Worm (Caenorhabditis elegans) whole organism, mixed stage, embryonic: ENCODE data around the gene tag-244.

ENCODE experiments used
- ceh-43 ChIP-seq: fragments of 200-800 bp; sonication (Bioruptor generic); optimal IDR thresholded peaks from 2 replicates; lab custom pipeline; 2018; ENCODE audit warnings: mild to moderate bottlenecking, missing genetic modification characterization, moderate library complexity, missing compliant biosample characterization
- cnd-1 ChIP-seq: fragments of 200-800 bp; sonication (Bioruptor generic); optimal IDR thresholded peaks from 2 replicates; lab custom pipeline; 2018; ENCODE audit warnings: mild to moderate bottlenecking, missing genetic modification characterization, missing compliant biosample characterization
- elt-1 ChIP-seq: sonication (generic microtip); optimal IDR thresholded peaks from 2 replicates; lab custom pipeline; 2017; ENCODE audit warnings: missing genetic modification characterization, mild to moderate bottlenecking, missing compliant biosample characterization, antibody characterized with exemption, moderate library complexity, borderline replicate concordance; ENCODE audit not compliant: insufficient read depth
- flh-1 ChIP-seq: fragments of 200-800 bp; sonication (Bioruptor generic); optimal IDR thresholded peaks from 2 replicates; lab custom pipeline; 2018; ENCODE audit warnings: mild to moderate bottlenecking, missing genetic modification characterization, moderate library complexity, missing compliant biosample characterization
- ham-2 ChIP-seq: fragments of 200-800 bp; sonication (Bioruptor generic); optimal IDR thresholded peaks from 2 replicates; lab custom pipeline; 2018; ENCODE audit warnings: mild to moderate bottlenecking, missing genetic modification characterization, missing compliant biosample characterization
- lin-13 ChIP-seq: fragments of 150-350 bp; optimal IDR thresholded peaks from 2 replicates; lab custom pipeline; 2014; ENCODE audit warnings: missing biosample characterization, missing genetic modification characterization
- nhr-237 ChIP-seq: fragments of 150-350 bp; optimal IDR thresholded peaks from 2 replicates; lab custom pipeline; 2014; ENCODE audit warnings: missing biosample characterization, missing genetic modification characterization
- nhr-28 ChIP-seq: fragments of 150-350 bp; optimal IDR thresholded peaks from 2 replicates; lab custom pipeline; 2014; ENCODE audit warnings: missing biosample characterization, missing genetic modification characterization
- snpc-4 ChIP-seq: fragments of 150-350 bp; optimal IDR thresholded peaks from 2 replicates; lab custom pipeline; 2014; ENCODE audit warnings: missing biosample characterization, missing genetic modification characterization
- zip-8 ChIP-seq: fragments of 150-350 bp; optimal IDR thresholded peaks from 2 replicates; lab custom pipeline; 2014; ENCODE audit warnings: missing biosample characterization, missing genetic modification characterization

The tag-244 gene

ce11 chrIV:1600784-1601183 is 50.1 kb downstream of the tag-244 start:
- TF ChIP-seq nhr-237 (tag; lab: Kevin White, UChicago), result no peak
- no peak for TF ChIP-seq ham-2 (GFP tag; lab: Kevin White, UChicago)
- TF ChIP-seq snpc-4 (tag; lab: Kevin White, UChicago), result no peak
- TF ChIP-seq, all 35 proteins: peak for 0

- TF ChIP-seq lin-13 (tag; lab: Kevin White, UChicago) (no peak), nhr-28 (tag; lab: Kevin White, UChicago) (no peak), flh-1 (GFP tag; lab: Kevin White, UChicago) (no peak), zip-8 (tag; lab: Kevin White, UChicago) (no peak), ceh-43 (GFP tag; lab: Kevin White, UChicago) (no peak), cnd-1 (no peak), elt-1 (tag; lab: Kevin White, UChicago) (no peak)
Observed at ce11 chrIV:1601357-1601756, 50.7 kb downstream of the tag-244 start, which contains the start of gene set-23. TSS of gene set-23 (plus strand) at chrIV:1601657.
